Fruit fly (Drosophila melanogaster) whole organism, embryonic: Measurements from ENCODE around the gene CG32333.

Experiments used
- ATbp ChIP-seq: fragments of 200-800 bp; sonication (Bioruptor generic); optimal IDR thresholded peaks from 2 replicates; lab custom pipeline; 2017; ENCODE audit warnings: missing biosample characterization, mild to moderate bottlenecking, missing genetic modification characterization, missing genetic modification reagents
- Adf1 ChIP-seq: fragments of 200-800 bp; sonication (Bioruptor generic); IDR thresholded peaks from 2 replicates; pipeline ENCODE4 v1.3.6; 2022; ENCODE audit warnings: missing biosample characterization, missing genetic modification characterization
- CG11085 ChIP-seq: fragments of 200-800 bp; sonication (Bioruptor generic); IDR thresholded peaks from 2 replicates; pipeline ENCODE4 v1.3.6; 2022; ENCODE audit warnings: missing biosample characterization, missing genetic modification characterization
- CG11247 ChIP-seq: fragments of 200-800 bp; sonication (Bioruptor generic); IDR thresholded peaks from 2 replicates; pipeline ENCODE4 v1.3.6; 2022; ENCODE audit warnings: missing biosample characterization, missing genetic modification characterization
- CG11504 ChIP-seq: fragments of 200-800 bp; sonication (Bioruptor generic); optimal IDR thresholded peaks from 3 replicates; lab custom pipeline; 2019; ENCODE audit warnings: missing biosample characterization, mild to moderate bottlenecking, missing genetic modification characterization, moderate library complexity
- CG12155 ChIP-seq: fragments of 200-800 bp; sonication (Bioruptor generic); optimal IDR thresholded peaks from 3 replicates; lab custom pipeline; 2016; ENCODE audit warnings: missing biosample characterization, missing genetic modification characterization
- CG12942 ChIP-seq: fragments of 200-800 bp; sonication (Bioruptor generic); optimal IDR thresholded peaks from 3 replicates; lab custom pipeline; 2016; ENCODE audit warnings: missing biosample characterization, missing genetic modification characterization
- CG13287 ChIP-seq: fragments of 200-800 bp; sonication (Bioruptor generic); IDR thresholded peaks from 2 replicates; pipeline ENCODE4 v1.3.6; 2022; ENCODE audit warnings: missing biosample characterization, missing genetic modification characterization; ENCODE audit not compliant: partially characterized antibody
- CG14441 ChIP-seq: fragments of 200-800 bp; sonication (Bioruptor generic); IDR thresholded peaks from 2 replicates; pipeline ENCODE4 v1.3.6; 2022; ENCODE audit warnings: missing biosample characterization, missing genetic modification characterization
- CG17359 ChIP-seq: fragments of 200-800 bp; sonication (Bioruptor generic); optimal IDR thresholded peaks from 3 replicates; lab custom pipeline; 2018; ENCODE audit warnings: missing biosample characterization, mild to moderate bottlenecking, missing genetic modification characterization, moderate library complexity
- CG17361 ChIP-seq: fragments of 200-800 bp; sonication (Bioruptor generic); IDR thresholded peaks from 3 replicates; pipeline ENCODE4 v1.3.6; 2022; ENCODE audit warnings: missing biosample characterization, missing genetic modification characterization
- CG2712 ChIP-seq: fragments of 200-800 bp; optimal IDR thresholded peaks from 3 replicates; lab custom pipeline; 2019; ENCODE audit warnings: missing biosample characterization, mild to moderate bottlenecking, missing genetic modification characterization, moderate library complexity
- CG2889 ChIP-seq: fragments of 200-800 bp; sonication (Bioruptor generic); IDR thresholded peaks from 3 replicates; pipeline ENCODE4 v1.3.6; 2022; ENCODE audit warnings: missing biosample characterization, missing genetic modification characterization
- CG31388 ChIP-seq: fragments of 200-800 bp; sonication (Bioruptor generic); optimal IDR thresholded peaks from 2 replicates; lab custom pipeline; 2016; ENCODE audit warnings: missing biosample characterization, missing genetic modification characterization
- CG6683 ChIP-seq: fragments of 200-800 bp; sonication (Bioruptor generic); optimal IDR thresholded peaks from 2 replicates; lab custom pipeline; 2017; ENCODE audit warnings: missing biosample characterization, mild to moderate bottlenecking, missing genetic modification characterization, missing genetic modification reagents
- CG7963 ChIP-seq: fragments of 200-800 bp; sonication (Bioruptor generic); IDR thresholded peaks from 3 replicates; pipeline ENCODE4 v1.3.6; 2022; ENCODE audit warnings: missing biosample characterization, missing genetic modification characterization; ENCODE audit not compliant: partially characterized antibody
- CG8478 ChIP-seq: fragments of >200 bp; optimal IDR thresholded peaks from 2 replicates; lab custom pipeline; 2018
- CG8924 ChIP-seq: fragments of 200-800 bp; optimal IDR thresholded peaks from 3 replicates; lab custom pipeline; 2019; ENCODE audit warnings: missing biosample characterization, mild to moderate bottlenecking, missing genetic modification characterization, moderate library complexity
- CG9797 ChIP-seq: fragments of 200-800 bp; sonication (Bioruptor generic); optimal IDR thresholded peaks from 3 replicates; lab custom pipeline; 2018; ENCODE audit warnings: missing biosample characterization, mild to moderate bottlenecking, missing genetic modification characterization
- CHES-1-like ChIP-seq: fragments of 200-800 bp; sonication (Bioruptor generic); optimal IDR thresholded peaks from 2 replicates; lab custom pipeline; 2016; ENCODE audit warnings: missing biosample characterization, missing genetic modification characterization
- CrebB ChIP-seq: fragments of 200-800 bp; sonication (Bioruptor generic); optimal IDR thresholded peaks from 3 replicates; lab custom pipeline; 2018; ENCODE audit warnings: missing biosample characterization, mild to moderate bottlenecking, missing genetic modification characterization
- Dll ChIP-seq: fragments of 200-800 bp; sonication (Bioruptor generic); IDR thresholded peaks from 4 replicates; pipeline ENCODE4 v1.3.6; 2022; ENCODE audit warnings: missing biosample characterization, missing genetic modification characterization; ENCODE audit not compliant: partially characterized antibody
- Dref ChIP-seq: fragments of 200-800 bp; sonication (Bioruptor generic); IDR thresholded peaks from 2 replicates; pipeline ENCODE4 v1.3.6; 2022; ENCODE audit warnings: missing biosample characterization, missing genetic modification characterization
- Drgx ChIP-seq: fragments of 200-800 bp; sonication (Bioruptor generic); IDR thresholded peaks from 2 replicates; pipeline ENCODE4 v1.3.6; 2022; ENCODE audit warnings: missing biosample characterization, missing genetic modification characterization
- HmgD ChIP-seq: fragments of 200-800 bp; sonication (Bioruptor generic); optimal IDR thresholded peaks from 3 replicates; lab custom pipeline; 2016; ENCODE audit warnings: missing biosample characterization, missing genetic modification characterization
- Hr3 ChIP-seq: fragments of 200-800 bp; sonication (Bioruptor generic); optimal IDR thresholded peaks from 3 replicates; lab custom pipeline; 2016; ENCODE audit warnings: missing biosample characterization, missing genetic modification characterization
- Myb ChIP-seq: fragments of 200-800 bp; sonication (Bioruptor generic); optimal IDR thresholded peaks from 2 replicates; lab custom pipeline; 2016; ENCODE audit warnings: missing biosample characterization, missing genetic modification characterization
- NK7.1 ChIP-seq: fragments of 200-800 bp; sonication (Bioruptor generic); optimal IDR thresholded peaks from 3 replicates; lab custom pipeline; 2016; ENCODE audit warnings: missing biosample characterization, missing genetic modification characterization
- Neu2 ChIP-seq: fragments of 200-800 bp; sonication (Bioruptor generic); optimal IDR thresholded peaks from 3 replicates; lab custom pipeline; 2016; ENCODE audit warnings: missing biosample characterization, missing genetic modification characterization, borderline replicate concordance
- Ptx1 ChIP-seq: fragments of 200-800 bp; sonication (Bioruptor generic); IDR thresholded peaks from 2 replicates; pipeline ENCODE4 v1.3.6; 2022; ENCODE audit warnings: missing biosample characterization, missing genetic modification characterization
- Side ChIP-seq: fragments of 200-800 bp; sonication (Bioruptor generic); optimal IDR thresholded peaks from 2 replicates; lab custom pipeline; 2016; ENCODE audit warnings: missing biosample characterization, missing genetic modification characterization
- Sin3A ChIP-seq: fragments of >200 bp; optimal IDR thresholded peaks from 2 replicates; lab custom pipeline; 2018
- Usf ChIP-seq: fragments of 200-800 bp; sonication (Bioruptor generic); optimal IDR thresholded peaks from 2 replicates; lab custom pipeline; 2017; ENCODE audit warnings: missing genotype, missing biosample characterization, missing genetic modification characterization
- ase ChIP-seq: fragments of 200-800 bp; sonication (Bioruptor generic); IDR thresholded peaks from 3 replicates; pipeline ENCODE4 v1.3.6; 2022; ENCODE audit warnings: missing biosample characterization, missing genetic modification characterization
- ash1 ChIP-seq: fragments of 200-800 bp; sonication (Bioruptor generic); optimal IDR thresholded peaks from 2 replicates; lab custom pipeline; 2018; ENCODE audit warnings: missing biosample characterization, mild to moderate bottlenecking, missing genetic modification characterization
- btn ChIP-seq: fragments of 200-800 bp; sonication (Bioruptor generic); optimal IDR thresholded peaks from 2 replicates; lab custom pipeline; 2016; ENCODE audit warnings: missing biosample characterization, missing genetic modification characterization
- cad ChIP-seq: fragments of >200 bp; optimal IDR thresholded peaks from 2 replicates; lab custom pipeline; 2017; ENCODE audit warnings: missing biosample characterization, missing genetic modification characterization
- chm ChIP-seq: fragments of 200-800 bp; sonication (Bioruptor generic); IDR thresholded peaks from 2 replicates; pipeline ENCODE4 v1.3.6; 2022; ENCODE audit warnings: missing biosample characterization, missing genetic modification characterization
- fd102C ChIP-seq: fragments of 200-800 bp; sonication (Bioruptor generic); optimal IDR thresholded peaks from 2 replicates; lab custom pipeline; 2018; ENCODE audit warnings: missing biosample characterization, mild to moderate bottlenecking, missing genetic modification characterization, moderate library complexity
- fru ChIP-seq: fragments of >200 bp; optimal IDR thresholded peaks from 2 replicates; lab custom pipeline; 2017
- gce ChIP-seq: fragments of 200-800 bp; sonication (Bioruptor generic); IDR thresholded peaks from 3 replicates; pipeline ENCODE4 v1.3.6; 2022; ENCODE audit warnings: missing biosample characterization, missing genetic modification characterization
- gem ChIP-seq: fragments of 200-800 bp; sonication (Bioruptor generic); optimal IDR thresholded peaks from 2 replicates; lab custom pipeline; 2019; ENCODE audit warnings: missing biosample characterization, mild to moderate bottlenecking, missing genetic modification characterization, moderate library complexity
- hbn ChIP-seq: fragments of 200-800 bp; sonication (Bioruptor generic); IDR thresholded peaks from 2 replicates; pipeline ENCODE4 v1.3.6; 2022; ENCODE audit warnings: missing biosample characterization, missing genetic modification characterization; ENCODE audit not compliant: partially characterized antibody
- ind ChIP-seq: fragments of 200-800 bp; sonication (Bioruptor generic); optimal IDR thresholded peaks from 3 replicates; lab custom pipeline; 2016; ENCODE audit warnings: missing biosample characterization, missing genetic modification characterization
- jigr1 ChIP-seq: fragments of 200-800 bp; sonication (Bioruptor generic); IDR thresholded peaks from 3 replicates; pipeline ENCODE4 v1.3.6; 2022; ENCODE audit warnings: missing biosample characterization, missing genetic modification characterization
- knrl ChIP-seq: fragments of 200-800 bp; sonication (Bioruptor generic); IDR thresholded peaks from 3 replicates; pipeline ENCODE4 v1.3.6; 2022; ENCODE audit warnings: missing biosample characterization, missing genetic modification characterization; ENCODE audit not compliant: partially characterized antibody
- otp ChIP-seq: fragments of 200-800 bp; sonication (Bioruptor generic); IDR thresholded peaks from 3 replicates; pipeline ENCODE4, ENCODE4 v1.3.6; 2022; ENCODE audit warnings: missing biosample characterization, missing genetic modification characterization
- prd ChIP-seq, 3 experiments: fragments of >200 bp in 2 of 3; fragments of 200-800 bp in 1 of 3; sonication (Bioruptor generic) in 1 of 3; optimal IDR thresholded peaks in 2 of 3; IDR thresholded peaks in 1 of 3; 2 replicates in 2 of 3; 3 replicates in 1 of 3; pipeline versions ENCODE4 v1.3.6 to Lab custom; 2017 to 2022; ENCODE audit warnings: missing biosample characterization in 1 of 3, missing genetic modification characterization in 1 of 3
- run ChIP-seq: fragments of 200-800 bp; sonication (Bioruptor generic); optimal IDR thresholded peaks from 3 replicates; lab custom pipeline; 2018; ENCODE audit warnings: missing biosample characterization, mild to moderate bottlenecking, missing genetic modification characterization
- sens-2 ChIP-seq: fragments of 200-800 bp; sonication (Bioruptor generic); IDR thresholded peaks from 2 replicates; pipeline ENCODE4 v1.3.6; 2022; ENCODE audit warnings: missing biosample characterization, missing genetic modification characterization
- so ChIP-seq: fragments of 200-800 bp; sonication (Bioruptor generic); IDR thresholded peaks from 3 replicates; pipeline ENCODE4 v1.3.6; 2022; ENCODE audit warnings: missing biosample characterization, missing genetic modification characterization
- vfl ChIP-seq: fragments of 200-800 bp; sonication (Bioruptor generic); optimal IDR thresholded peaks from 2 replicates; lab custom pipeline; 2016; ENCODE audit warnings: missing biosample characterization, missing genetic modification characterization
- zen2 ChIP-seq: fragments of 200-800 bp; sonication (Bioruptor generic); IDR thresholded peaks from 3 replicates; pipeline ENCODE4 v1.3.6; 2022; ENCODE audit warnings: missing biosample characterization, missing genetic modification characterization; ENCODE audit not compliant: partially characterized antibody

The CG32333 gene

DNA sequence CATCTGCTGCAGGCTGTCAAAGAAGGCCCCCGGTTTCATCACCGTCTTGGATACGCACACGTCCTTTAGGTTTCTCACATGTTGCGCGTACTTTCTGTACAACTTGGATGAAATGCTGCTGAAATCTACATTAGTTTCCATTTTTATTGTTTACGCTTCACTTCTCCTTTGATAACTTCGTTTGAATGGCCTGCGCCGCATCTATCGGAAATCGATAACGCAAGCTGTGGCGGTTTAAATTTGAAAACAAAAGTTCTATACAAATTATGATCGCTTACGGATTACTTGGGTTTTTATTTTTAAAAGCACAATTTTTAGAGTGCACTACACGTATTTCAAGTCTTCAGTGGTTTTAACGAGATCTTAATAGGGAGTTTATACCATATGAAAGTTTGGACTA, 57.2 kb downstream of the CG32333 start, which contains the start of gene msd5 (continued):
- TF ChIP-seq CG6683 (no peak), CG7963 (GFP tag; lab: Robert Waterston, UW) (peak; percentile 66), vfl (no peak), Side (GFP tag; lab: Kevin White, UChicago) (no peak), CG11085 (GFP tag; lab: Robert Waterston, UW) (no peak), CG8478 (lab: Kevin White, UChicago) (no peak), fru (lab: Kevin White, UChicago) (no peak), fd102C (no peak), CG13287 (GFP tag; lab: Robert Waterston, UW) (peak; percentile 47), ind (no peak), ATbp (GFP tag; lab: Kevin White, UChicago) (no peak), zen2 (GFP tag; lab: Robert Waterston, UW) (0 out of 3 replicates have a peak, but pooled peaks have one; percentile 52), cad (GFP tag; lab: Kevin White, UChicago) (no peak), CHES-1-like (GFP tag; lab: Kevin White, UChicago) (no peak), chm (GFP tag; lab: Robert Waterston, UW) (no peak), CG11247 (GFP tag; lab: Robert Waterston, UW) (no peak), CG8924 (tag; lab: Kevin White, UChicago) (no peak), Neu2 (no peak), Myb (peak; percentile 42), Sin3A (lab: Kevin White, UChicago) (no peak), Usf (GFP tag; lab: Kevin White, UChicago) (no peak), jigr1 (GFP tag; lab: Robert Waterston, UW) (no peak), CrebB (no peak), CG11504 (tag; lab: Kevin White, UChicago) (no peak), HmgD (GFP tag; lab: Kevin White, UChicago) (no peak), sens-2 (GFP tag; lab: Robert Waterston, UW) (no peak), CG2712 (tag; lab: Kevin White, UChicago) (no peak), btn (GFP tag; lab: Kevin White, UChicago) (no peak), CG2889 (no peak), CG12942 (no peak), Dll (GFP tag; lab: Robert Waterston, UW) (peak; percentile 62; the same call in 2 of the 4 replicates), CG12155 (GFP tag; lab: Kevin White, UChicago) (no peak), NK7.1 (no peak), CG9797 (GFP tag; lab: Kevin White, UChicago) (peak; percentile 1), Adf1 (GFP tag; lab: Robert Waterston, UW) (no peak), hbn (GFP tag; lab: Robert Waterston, UW) (peak; percentile 21; the same call in 1 of the 2 replicates), so (GFP tag; lab: Robert Waterston, UW) (no peak), knrl (GFP tag; lab: Robert Waterston, UW) (no peak), Dref (GFP tag; lab: Robert Waterston, UW) (peak; percentile 73), gce (GFP tag; lab: Robert Waterston, UW) (no peak), CG17359 (tag; lab: Kevin White, UChicago) (no peak), prd (optimal IDR thresholded peaks at IDR 0.05; lab: Kevin White, UChicago) (no peak), prd (GFP tag; IDR thresholded peaks at IDR 0.05; lab: Robert Waterston, UW) (no peak), otp (no peak), run (tag; lab: Kevin White, UChicago) (no peak), ase (GFP tag; lab: Robert Waterston, UW) (no peak), Ptx1 (GFP tag; lab: Robert Waterston, UW) (no peak), CG31388 (GFP tag; lab: Kevin White, UChicago) (no peak), CG17361 (GFP tag; lab: Robert Waterston, UW) (no peak), ash1 (GFP tag; lab: Kevin White, UChicago) (no peak), CG14441 (GFP tag; lab: Robert Waterston, UW) (no peak), Drgx (GFP tag; lab: Robert Waterston, UW) (no peak), gem (no peak), Hr3 (GFP tag; lab: Kevin White, UChicago) (no peak)
